Worm (Caenorhabditis elegans): ENCODE results near the gene Y49F6A.5.
"Not testable (repeated sequence)": the region's sequence is repeated elsewhere in the genome, so short reads cannot be mapped to it uniquely, and the experiment has no call there.

ce11 chrII:3567576-3567975, 42.1 kb downstream of the Y49F6A.5 start:
- TF ChIP-seq efl-1 (optimal IDR thresholded peaks at IDR 0.05) (peak; percentile 14 to 29), efl-1 (GFP tag; optimal IDR thresholded peaks at IDR 0.05 in 1 of 2) (peak in 1 of 2 experiments; percentile 91)
- not testable (repeated sequence) for TF ChIP-seq skn-1 (tag; optimal IDR thresholded peaks at IDR 0.05); alr-1 (tag; optimal IDR thresholded peaks at IDR 0.05; ENCODE audit: borderline replicate concordance); blmp-1 (tag; optimal IDR thresholded peaks at IDR 0.05); lir-3 (tag; optimal IDR thresholded peaks at IDR 0.05; ENCODE audit: poor library complexity); lin-39 (tag; optimal IDR thresholded peaks at IDR 0.05); nhr-12 (tag; optimal IDR thresholded peaks at IDR 0.05); nhr-11 (tag; optimal IDR thresholded peaks at IDR 0.05); jun-1 (tag; optimal IDR thresholded peaks at IDR 0.05); sptf-1 (tag; optimal IDR thresholded peaks at IDR 0.05); lin-15B (tag; optimal IDR thresholded peaks at IDR 0.05)
